4 fruit fly cellular contexts compared by ENCODE assay signal in the genomic region with DNA sequence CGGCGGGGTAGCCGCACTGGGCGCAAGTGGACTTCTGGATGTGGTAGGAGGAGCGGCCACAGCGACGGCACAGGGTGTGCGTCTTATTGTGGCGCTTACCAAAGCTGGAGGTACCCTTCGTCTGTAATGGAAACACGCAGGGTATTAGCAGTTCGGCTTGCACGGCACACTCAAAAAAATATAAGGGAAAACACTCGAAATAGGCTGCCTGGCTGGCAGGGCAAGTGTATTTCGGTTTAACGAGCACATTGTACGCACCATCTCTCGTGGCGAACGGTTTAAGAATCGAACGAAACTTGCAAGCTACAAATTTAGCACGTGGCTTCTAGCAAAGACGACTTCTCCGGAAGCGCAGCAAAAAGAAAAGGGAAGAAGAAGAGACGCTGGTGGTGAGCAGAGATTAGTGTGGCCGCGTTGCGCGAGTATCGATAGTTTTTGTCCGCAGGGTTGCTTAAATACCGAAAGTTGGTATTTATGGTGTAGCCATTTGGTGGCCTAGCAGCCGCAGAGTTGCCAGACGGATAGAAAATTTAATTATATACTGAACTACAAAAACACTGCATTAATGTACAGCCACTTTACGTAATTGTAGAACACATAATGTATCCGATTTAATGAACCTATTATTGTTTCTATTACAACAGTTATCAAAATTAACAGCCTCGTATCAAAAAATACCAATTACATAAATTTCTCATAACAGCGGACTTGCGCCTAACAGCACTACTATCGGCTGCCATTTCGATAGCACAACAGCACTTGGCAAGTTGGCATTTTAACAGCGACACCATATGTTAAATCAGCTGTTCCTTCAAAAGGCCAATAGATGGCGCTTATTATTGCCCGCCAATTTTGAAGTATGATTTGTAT.
A peak's percentile ranks its signal among the peaks of the same experiment; 100 is the strongest.
TF ChIP-seq lines count a peak whose summit lies in the region.

Gene RpL37-1, minus strand, starts transcription at position 374 of the 870 bp plus-strand sequence.

TF ChIP-seq in whole organism, adult, 20 proteins besides CTCF, POLR2A, EP300 and RAD21 (continued from another document):
- TF ChIP-seq CG7045 (GFP tag; optimal IDR thresholded peaks at IDR 0.05; lab: Kevin White, UChicago) (peak; percentile 16), toe (GFP tag; optimal IDR thresholded peaks at IDR 0.05; lab: Kevin White, UChicago) (no peak), Hr96 (GFP tag; optimal IDR thresholded peaks at IDR 0.05; lab: Kevin White, UChicago) (peak; percentile 74), pad (GFP tag; optimal IDR thresholded peaks at IDR 0.05; lab: Kevin White, UChicago) (peak; percentile 64)

TF ChIP-seq in whole organism, embryonic, 481 proteins besides CTCF, POLR2A, EP300 and RAD21 (continued from another document and continues in another):
- TF ChIP-seq Bgb (GFP tag; IDR thresholded peaks at IDR 0.05; lab: Robert Waterston, UW; ENCODE audit: partially characterized antibody) (peak; percentile 72), Med (GFP tag; lab: Kevin White, UChicago) (peak; percentile 97), mld (GFP tag; IDR thresholded peaks at IDR 0.05; lab: Robert Waterston, UW; ENCODE audit: partially characterized antibody) (no peak), Max (GFP tag; optimal IDR thresholded peaks at IDR 0.05; lab: Kevin White, UChicago) (peak; percentile 80), dm (GFP tag; optimal IDR thresholded peaks at IDR 0.05; lab: Kevin White, UChicago) (peak; percentile 95), trem (tag; optimal IDR thresholded peaks at IDR 0.05; lab: Kevin White, UChicago) (peak; percentile 68), CG11504 (tag; optimal IDR thresholded peaks at IDR 0.05; lab: Kevin White, UChicago) (peak; percentile 44), CG14050 (GFP tag; IDR thresholded peaks at IDR 0.05; lab: Robert Waterston, UW) (no peak; the same call in 2 of the 3 replicates), ash1 (GFP tag; optimal IDR thresholded peaks at IDR 0.05; lab: Kevin White, UChicago) (peak; percentile 42), fd3F (GFP tag; optimal IDR thresholded peaks at IDR 0.05; lab: Kevin White, UChicago) (no peak), org-1 (GFP tag; optimal IDR thresholded peaks at IDR 0.05; lab: Kevin White, UChicago) (peak; percentile 12), Nf-YC (tag; optimal IDR thresholded peaks at IDR 0.05; lab: Kevin White, UChicago) (peak; percentile 32), bbx (GFP tag; IDR thresholded peaks at IDR 0.05; lab: Robert Waterston, UW; ENCODE audit: partially characterized antibody) (peak; percentile 50), pros (GFP tag; optimal IDR thresholded peaks at IDR 0.05; lab: Kevin White, UChicago) (no peak), CG18476 (GFP tag; optimal IDR thresholded peaks at IDR 0.05; lab: Kevin White, UChicago) (no peak), Blimp-1 (GFP tag; optimal IDR thresholded peaks at IDR 0.05; lab: Kevin White, UChicago) (peak; percentile 45), nerfin-1 (tag; optimal IDR thresholded peaks at IDR 0.05; lab: Kevin White, UChicago) (peak; percentile 47), bsh (GFP tag; optimal IDR thresholded peaks at IDR 0.05; lab: Kevin White, UChicago) (peak in 1 of 2 experiments; percentile 37), CG34376 (GFP tag; optimal IDR thresholded peaks at IDR 0.05; lab: Kevin White, UChicago) (peak; percentile 64), CG30431 (GFP tag; optimal IDR thresholded peaks at IDR 0.05; lab: Kevin White, UChicago) (peak; percentile 40), ATbp (GFP tag; optimal IDR thresholded peaks at IDR 0.05; lab: Kevin White, UChicago) (peak; percentile 28), mam (GFP tag; optimal IDR thresholded peaks at IDR 0.05; lab: Kevin White, UChicago) (peak; percentile 65), CG18262 (tag; optimal IDR thresholded peaks at IDR 0.05; lab: Kevin White, UChicago) (peak; percentile 39), CG7786 (GFP tag; optimal IDR thresholded peaks at IDR 0.05; lab: Kevin White, UChicago) (peak; percentile 53), MBD-R2 (GFP tag; IDR thresholded peaks at IDR 0.05; lab: Robert Waterston, UW) (peak; percentile 49), CG33557 (GFP tag; optimal IDR thresholded peaks at IDR 0.05; lab: Kevin White, UChicago) (peak; percentile 35), CG15011 (GFP tag; optimal IDR thresholded peaks at IDR 0.05; lab: Kevin White, UChicago) (peak; percentile 58), dmrt11E (tag; optimal IDR thresholded peaks at IDR 0.05; lab: Kevin White, UChicago) (peak; percentile 45), stwl (tag; optimal IDR thresholded peaks at IDR 0.05; lab: Kevin White, UChicago) (peak; percentile 32), CG10267 (tag; optimal IDR thresholded peaks at IDR 0.05; lab: Kevin White, UChicago) (peak; percentile 70), nmo (GFP tag; optimal IDR thresholded peaks at IDR 0.05; lab: Kevin White, UChicago) (peak; percentile 74), gsb (GFP tag; IDR thresholded peaks at IDR 0.05; lab: Robert Waterston, UW) (no peak), gro (GFP tag; optimal IDR thresholded peaks at IDR 0.05; lab: Kevin White, UChicago) (peak; percentile 52), al (GFP tag; IDR thresholded peaks at IDR 0.05; lab: Robert Waterston, UW) (peak; percentile 60), HmgZ (tag; optimal IDR thresholded peaks at IDR 0.05; lab: Kevin White, UChicago) (peak; percentile 18), lola (GFP tag; optimal IDR thresholded peaks at IDR 0.05; lab: Kevin White, UChicago) (peak in 1 of 3 experiments; percentile 41), Poxn (GFP tag; IDR thresholded peaks at IDR 0.05; lab: Robert Waterston, UW) (peak; percentile 34; the same call in 1 of the 2 replicates), CG3065 (GFP tag; optimal IDR thresholded peaks at IDR 0.05; lab: Kevin White, UChicago) (no peak)

TF ChIP-seq in whole organism, prepupa, 60 proteins besides CTCF, POLR2A, EP300 and RAD21 (continued from another document and continues in another):
- peak; percentile 57 for TF ChIP-seq Sox102F (GFP tag; optimal IDR thresholded peaks at IDR 0.05; lab: Kevin White, UChicago)
- peak; percentile 58 for TF ChIP-seq net (GFP tag; optimal IDR thresholded peaks at IDR 0.05; lab: Kevin White, UChicago)
- TF ChIP-seq CG3919 (GFP tag; optimal IDR thresholded peaks at IDR 0.05; lab: Kevin White, UChicago): peak; percentile 60
- no peak for TF ChIP-seq fd85E (GFP tag; optimal IDR thresholded peaks at IDR 0.05; lab: Kevin White, UChicago)
- TF ChIP-seq svp (GFP tag; lab: Kevin White, UChicago): no peak
- TF ChIP-seq Sox15 (GFP tag; optimal IDR thresholded peaks at IDR 0.05; lab: Kevin White, UChicago): peak; percentile 2
- TF ChIP-seq CG6163 (GFP tag; IDR thresholded peaks at IDR 0.05; lab: Robert Waterston, UW): peak; percentile 72
- peak; percentile 38 for TF ChIP-seq CG8632 (GFP tag; optimal IDR thresholded peaks at IDR 0.05; lab: Kevin White, UChicago)
- no peak for TF ChIP-seq CG11762 (GFP tag; optimal IDR thresholded peaks at IDR 0.05; lab: Kevin White, UChicago; ENCODE audit: insufficient read depth)
- TF ChIP-seq CG32006 (GFP tag; optimal IDR thresholded peaks at IDR 0.05; lab: Kevin White, UChicago): peak; percentile 32
- TF ChIP-seq Hr39 (GFP tag; optimal IDR thresholded peaks at IDR 0.05; lab: Kevin White, UChicago): peak; percentile 51
- peak; percentile 10 for TF ChIP-seq CG9139 (GFP tag; optimal IDR thresholded peaks at IDR 0.05; lab: Kevin White, UChicago)
- peak; percentile 47 for TF ChIP-seq vri (GFP tag; optimal IDR thresholded peaks at IDR 0.05; lab: Kevin White, UChicago)
- no peak for TF ChIP-seq Hr4 (GFP tag; optimal IDR thresholded peaks at IDR 0.05; lab: Kevin White, UChicago)
- TF ChIP-seq Met (GFP tag; optimal IDR thresholded peaks at IDR 0.05; lab: Kevin White, UChicago): peak; percentile 57
- no peak for TF ChIP-seq Blimp-1 (GFP tag; optimal IDR thresholded peaks at IDR 0.05; lab: Kevin White, UChicago)
- no peak for TF ChIP-seq CG8319 (GFP tag; optimal IDR thresholded peaks at IDR 0.05; lab: Kevin White, UChicago)
- TF ChIP-seq CG34406 (GFP tag; optimal IDR thresholded peaks at IDR 0.05; lab: Kevin White, UChicago): no peak
- no peak for TF ChIP-seq Gug (GFP tag; IDR thresholded peaks at IDR 0.05; lab: Robert Waterston, UW)
- no peak for TF ChIP-seq CG11294 (GFP tag; IDR thresholded peaks at IDR 0.05; lab: Robert Waterston, UW)
- no peak for TF ChIP-seq CG8119 (GFP tag; IDR thresholded peaks at IDR 0.05; lab: Robert Waterston, UW)
- peak; percentile 54 for TF ChIP-seq lz (GFP tag; optimal IDR thresholded peaks at IDR 0.05; lab: Kevin White, UChicago)
- no peak for TF ChIP-seq dsx (GFP tag; optimal IDR thresholded peaks at IDR 0.05; lab: Kevin White, UChicago; ENCODE audit: poor library complexity, severe bottlenecking)
- TF ChIP-seq Smox (GFP tag; optimal IDR thresholded peaks at IDR 0.05; lab: Kevin White, UChicago): peak; percentile 26
- peak; percentile 77 for TF ChIP-seq CG6854 (GFP tag; optimal IDR thresholded peaks at IDR 0.05; lab: Kevin White, UChicago)
- TF ChIP-seq CG1621 (tag; optimal IDR thresholded peaks at IDR 0.05; lab: Kevin White, UChicago): peak; percentile 9
- TF ChIP-seq Ets21C (GFP tag; optimal IDR thresholded peaks at IDR 0.05; lab: Kevin White, UChicago): no peak
- TF ChIP-seq cyc (GFP tag; optimal IDR thresholded peaks at IDR 0.05; lab: Kevin White, UChicago): peak; percentile 61
- TF ChIP-seq CG3032 (tag; optimal IDR thresholded peaks at IDR 0.05; lab: Kevin White, UChicago): peak; percentile 32
- TF ChIP-seq OdsH (GFP tag; optimal IDR thresholded peaks at IDR 0.05; lab: Kevin White, UChicago): peak; percentile 26
- TF ChIP-seq salr (GFP tag; optimal IDR thresholded peaks at IDR 0.05; lab: Kevin White, UChicago): no peak
- no peak for TF ChIP-seq CG6792 (GFP tag; optimal IDR thresholded peaks at IDR 0.05; lab: Kevin White, UChicago)
- no peak for TF ChIP-seq CG6276 (GFP tag; optimal IDR thresholded peaks at IDR 0.05; lab: Kevin White, UChicago)
- TF ChIP-seq Ets96B (tag; optimal IDR thresholded peaks at IDR 0.05; lab: Kevin White, UChicago): no peak
- TF ChIP-seq Sox14 (GFP tag; optimal IDR thresholded peaks at IDR 0.05; lab: Kevin White, UChicago): peak; percentile 3
- peak; percentile 12 to 62 for TF ChIP-seq ss (GFP tag; optimal IDR thresholded peaks at IDR 0.05; lab: Kevin White, UChicago)
- no peak for TF ChIP-seq CG10669 (GFP tag; optimal IDR thresholded peaks at IDR 0.05; lab: Kevin White, UChicago)
- TF ChIP-seq fd59A (GFP tag; optimal IDR thresholded peaks at IDR 0.05; lab: Kevin White, UChicago): no peak
- peak; percentile 71 for TF ChIP-seq eg (GFP tag; IDR thresholded peaks at IDR 0.05; lab: Robert Waterston, UW)
- no peak for TF ChIP-seq CG16779 (tag; optimal IDR thresholded peaks at IDR 0.05; lab: Kevin White, UChicago)
- TF ChIP-seq spab (GFP tag; optimal IDR thresholded peaks at IDR 0.05; lab: Kevin White, UChicago): no peak
- TF ChIP-seq dac (GFP tag; optimal IDR thresholded peaks at IDR 0.05; lab: Kevin White, UChicago): no peak

TF ChIP-seq in whole organism, wandering third instar larva, 38 proteins besides CTCF, POLR2A, EP300 and RAD21 (continued from another document):
- TF ChIP-seq fru (GFP tag; optimal IDR thresholded peaks at IDR 0.05; lab: Kevin White, UChicago): peak; percentile 41
- peak; percentile 43 for TF ChIP-seq Jra (GFP tag; optimal IDR thresholded peaks at IDR 0.05; lab: Kevin White, UChicago)
- no peak for TF ChIP-seq Vsx2 (GFP tag; optimal IDR thresholded peaks at IDR 0.05; lab: Kevin White, UChicago; ENCODE audit: partially characterized antibody)
- peak in 1 of 2 experiments; percentile 51 for TF ChIP-seq foxo (GFP tag; optimal IDR thresholded peaks at IDR 0.05; lab: Kevin White, UChicago)
- peak; percentile 53 for TF ChIP-seq sv (GFP tag; optimal IDR thresholded peaks at IDR 0.05; lab: Kevin White, UChicago)
- no peak for TF ChIP-seq dsf (GFP tag; optimal IDR thresholded peaks at IDR 0.05; lab: Kevin White, UChicago; ENCODE audit: borderline replicate concordance)
- TF ChIP-seq Rel (GFP tag; optimal IDR thresholded peaks at IDR 0.05; lab: Kevin White, UChicago): no peak
- TF ChIP-seq Rel (tag; optimal IDR thresholded peaks at IDR 0.05; lab: Kevin White, UChicago): peak; percentile 36
- peak; percentile 66 for TF ChIP-seq rgr (GFP tag; optimal IDR thresholded peaks at IDR 0.05; lab: Kevin White, UChicago)
- peak; percentile 67 for TF ChIP-seq dmrt93B (GFP tag; optimal IDR thresholded peaks at IDR 0.05; lab: Kevin White, UChicago)
- TF ChIP-seq Dfd (GFP tag; optimal IDR thresholded peaks at IDR 0.05; lab: Kevin White, UChicago): no peak
- no peak for TF ChIP-seq lola (GFP tag; optimal IDR thresholded peaks at IDR 0.05; lab: Kevin White, UChicago)
- no peak for TF ChIP-seq N (GFP tag; optimal IDR thresholded peaks at IDR 0.05; lab: Kevin White, UChicago)
- TF ChIP-seq psq (GFP tag; optimal IDR thresholded peaks at IDR 0.05; lab: Kevin White, UChicago): peak; percentile 36
